Worm (Caenorhabditis elegans) whole organism, L4/young adult: ENCODE data around the gene nhr-159.

ENCODE experiments used
- W03F9.2 ChIP-seq: fragments of 150-350 bp; optimal IDR thresholded peaks from 2 replicates; lab custom pipeline; 2014; ENCODE audit warnings: missing biosample characterization, missing genetic modification characterization
- dao-5 ChIP-seq: sonication (generic microtip); optimal IDR thresholded peaks from 2 replicates; lab custom pipeline; 2016; ENCODE audit warnings: missing genotype, missing genetic modification characterization, moderate library complexity, missing compliant biosample characterization
- him-1 ChIP-seq: sonication (generic microtip); optimal IDR thresholded peaks from 2 replicates; lab custom pipeline; 2016; ENCODE audit warnings: missing genotype, missing genetic modification reagents, missing genetic modification characterization, missing compliant biosample characterization

Gene nhr-159

ce11 chrV:3894661-3895060, 16.5 kb upstream of the nhr-159 start, which contains the start of gene sre-9:
Gene sre-9, plus strand, starts transcription at chrV:3894961.
- TF ChIP-seq dao-5 (tag; lab: Kevin White, UChicago) (no peak), him-1 (no peak), W03F9.2 (tag; lab: Kevin White, UChicago) (no peak)

- no peak for TF ChIP-seq him-1
- no peak for TF ChIP-seq W03F9.2 (tag; lab: Kevin White, UChicago)
- TF ChIP-seq dao-5 (tag; lab: Kevin White, UChicago) = no peak
Measured at ce11 chrV:3892361-3892904, 14.3 kb upstream of the nhr-159 start, which contains the start of gene C17E7.4. Gene C17E7.4, plus strand, starts transcription at chrV:3892854.

ce11 chrV:3891919-3892318, 13.8 kb upstream of the nhr-159 start, which contains the start of gene C17E7.12:
Gene C17E7.12, minus strand, starts transcription at chrV:3892019.
- TF ChIP-seq dao-5 (tag; lab: Kevin White, UChicago) (no peak), W03F9.2 (tag; lab: Kevin White, UChicago) (no peak), him-1 (no peak)

- TF ChIP-seq him-1 (no peak), W03F9.2 (tag; lab: Kevin White, UChicago) (no peak), dao-5 (tag; lab: Kevin White, UChicago) (no peak)
Measured at ce11 chrV:3890761-3891160, 12.6 kb upstream of the nhr-159 start, which contains the start of gene C17E7.9. Gene C17E7.9, minus strand, starts transcription at chrV:3890861.

ce11 chrV:3889113-3889512, 11.0 kb upstream of the nhr-159 start, which contains the start of gene C17E7.13:
Gene C17E7.13, minus strand, starts transcription at chrV:3889288.
- TF ChIP-seq him-1 (no peak), dao-5 (tag; lab: Kevin White, UChicago) (no peak), W03F9.2 (tag; lab: Kevin White, UChicago) (no peak)

- no peak for TF ChIP-seq dao-5 (tag; lab: Kevin White, UChicago)
Measured at ce11 chrV:3886104-3886503, 8.0 kb upstream of the nhr-159 start, which contains the start of gene nhr-124. Gene nhr-124, minus strand, starts transcription at chrV:3886204.

ce11 chrV:3884550-3884949, 6.4 kb upstream of the nhr-159 start:
- TF ChIP-seq dao-5 (tag; lab: Kevin White, UChicago) = no peak
- no peak for TF ChIP-seq him-1
- no peak for TF ChIP-seq W03F9.2 (tag; lab: Kevin White, UChicago)

- no peak for TF ChIP-seq him-1
Measured at ce11 chrV:3877242-3877641, 881 bp downstream of the nhr-159 start.

- no peak for TF ChIP-seq W03F9.2 (tag; lab: Kevin White, UChicago)
- no peak for TF ChIP-seq dao-5 (tag; lab: Kevin White, UChicago)
- TF ChIP-seq him-1 = no peak
Measured at ce11 chrV:3874102-3874744, 3.9 kb downstream of the nhr-159 start, which contains the start of gene nhr-158. Gene nhr-158, minus strand, starts transcription at chrV:3874152.

ce11 chrV:3870359-3870758, 7.8 kb downstream of the nhr-159 start:
- TF ChIP-seq him-1 (no peak), dao-5 (tag; lab: Kevin White, UChicago) (no peak)

ce11 chrV:3868905-3869304, 9.2 kb downstream of the nhr-159 start, which contains the start of gene nhr-157:
Gene nhr-157, minus strand, starts transcription at chrV:3869005.
- TF ChIP-seq dao-5 (tag; lab: Kevin White, UChicago) (no peak), W03F9.2 (tag; lab: Kevin White, UChicago) (no peak), him-1 (no peak)

- no peak for TF ChIP-seq him-1
- no peak for TF ChIP-seq W03F9.2 (tag; lab: Kevin White, UChicago)
- TF ChIP-seq dao-5 (tag; lab: Kevin White, UChicago) = no peak
Measured at ce11 chrV:3865273-3865672, 12.8 kb downstream of the nhr-159 start.

ce11 chrV:3862851-3863250, 15.3 kb downstream of the nhr-159 start, which contains the start of gene nhr-187:
Gene nhr-187, minus strand, starts transcription at chrV:3862951.
- TF ChIP-seq dao-5 (tag; lab: Kevin White, UChicago) (no peak), him-1 (no peak), W03F9.2 (tag; lab: Kevin White, UChicago) (no peak)

- TF ChIP-seq him-1 (no peak), W03F9.2 (tag; lab: Kevin White, UChicago) (no peak), dao-5 (tag; lab: Kevin White, UChicago) (no peak)
Measured at ce11 chrV:3860123-3860522, 18.0 kb downstream of the nhr-159 start, which contains the start of gene nhr-189. Gene nhr-189, minus strand, starts transcription at chrV:3860243.
